Worm (Caenorhabditis elegans) whole organism, mixed stage, embryonic: ENCODE measurements around the gene str-106.

Experiments
- drap-1 ChIP-seq: fragments of 200-800 bp; sonication (Bioruptor generic); optimal IDR thresholded peaks from 3 replicates; lab custom pipeline; 2018; ENCODE audit warnings: mild to moderate bottlenecking, missing genetic modification characterization, missing compliant biosample characterization
- hlh-1 ChIP-seq: fragments of 150-350 bp; optimal IDR thresholded peaks from 2 replicates; lab custom pipeline; 2014; ENCODE audit warnings: missing biosample characterization, missing genetic modification reagents, missing genetic modification characterization
- lin-32 ChIP-seq: fragments of 200-800 bp; sonication (Bioruptor generic); optimal IDR thresholded peaks from 2 replicates; lab custom pipeline; 2018; ENCODE audit warnings: mild to moderate bottlenecking, missing genetic modification characterization, missing compliant biosample characterization
- lsy-2 ChIP-seq: fragments of 150-350 bp; optimal IDR thresholded peaks from 2 replicates; lab custom pipeline; 2014; ENCODE audit warnings: missing biosample characterization, missing genetic modification characterization
- nhr-237 ChIP-seq: fragments of 150-350 bp; optimal IDR thresholded peaks from 2 replicates; lab custom pipeline; 2014; ENCODE audit warnings: missing biosample characterization, missing genetic modification characterization
- pha-4 ChIP-seq: fragments of 150-350 bp; optimal IDR thresholded peaks from 2 replicates; lab custom pipeline; 2018; ENCODE audit warnings: missing biosample characterization, missing genetic modification reagents, missing genetic modification characterization
- sem-2 ChIP-seq: fragments of 200-800 bp; sonication (Bioruptor generic); optimal IDR thresholded peaks from 2 replicates; lab custom pipeline; 2018; ENCODE audit warnings: mild to moderate bottlenecking, missing genetic modification characterization, missing compliant biosample characterization
- tbx-8 ChIP-seq: fragments of 200-800 bp; sonication (Bioruptor generic); optimal IDR thresholded peaks from 2 replicates; lab custom pipeline; 2018; ENCODE audit warnings: mild to moderate bottlenecking, missing genetic modification characterization, moderate library complexity, missing compliant biosample characterization
- unc-39 ChIP-seq: fragments of 150-350 bp; optimal IDR thresholded peaks from 2 replicates; lab custom pipeline; 2014; ENCODE audit warnings: missing biosample characterization, missing genetic modification characterization
- ztf-11 ChIP-seq: fragments of 150-350 bp; optimal IDR thresholded peaks from 2 replicates; lab custom pipeline; 2014; ENCODE audit warnings: missing biosample characterization, missing genetic modification characterization

- TF ChIP-seq lin-32 (no peak), ztf-11 (tag; lab: Kevin White, UChicago) (no peak), lsy-2 (tag; lab: Kevin White, UChicago) (no peak), hlh-1 (no peak), tbx-8 (GFP tag; lab: Kevin White, UChicago) (no peak), sem-2 (GFP tag; lab: Kevin White, UChicago) (no peak), unc-39 (tag; lab: Kevin White, UChicago) (no peak), drap-1 (GFP tag; lab: Kevin White, UChicago) (no peak), nhr-237 (no peak), pha-4 (tag; lab: Kevin White, UChicago) (no peak)
Observed at ce11 chrV:16213323-16213722, 32.9 kb downstream of the str-106 start.
